Worm (Caenorhabditis elegans): ENCODE measurements around the gene set-22.

- TF ChIP-seq flt-1 (GFP tag; IDR thresholded peaks at IDR 0.05) (no peak), ama-1 (optimal IDR thresholded peaks at IDR 0.05) (no peak), sea-1 (GFP tag; conservative IDR thresholded peaks at IDR 0.05) (no peak), hmg-4 (GFP tag; optimal IDR thresholded peaks at IDR 0.05) (no peak), B0310.2 (tag; optimal IDR thresholded peaks at IDR 0.05) (no peak), aly-1 (tag; optimal IDR thresholded peaks at IDR 0.05) (no peak), F13C5.2 (tag; optimal IDR thresholded peaks at IDR 0.05) (no peak), ets-7 (tag; optimal IDR thresholded peaks at IDR 0.05) (no peak), tra-4 (tag; optimal IDR thresholded peaks at IDR 0.05) (no peak), tbx-11 (GFP tag; IDR thresholded peaks at IDR 0.05) (no peak), ceh-13 (GFP tag; optimal IDR thresholded peaks at IDR 0.05) (no peak), hmbx-1 (tag; optimal IDR thresholded peaks at IDR 0.05) (no peak)
These were observed 1.5 kb upstream of the set-22 start for ce11 chrV:10435198-10435597.
